Fruit fly (Drosophila melanogaster) whole organism, prepupa: ENCODE measurements around the gene SLIRP1.

ENCODE experiments used
- Blimp-1 ChIP-seq: fragments of 200-800 bp; sonication (Bioruptor generic); optimal IDR thresholded peaks from 3 replicates; lab custom pipeline; 2017; ENCODE audit warnings: missing biosample characterization, missing genetic modification characterization, mild to moderate bottlenecking, moderate library complexity, missing genetic modification reagents
- CG11294 ChIP-seq: fragments of 200-800 bp; sonication (Bioruptor generic); IDR thresholded peaks from 2 replicates; pipeline ENCODE4 v1.3.6; 2022; ENCODE audit warnings: missing biosample characterization, missing genetic modification characterization
- CG11762 ChIP-seq: fragments of 200-800 bp; sonication (Bioruptor generic); optimal IDR thresholded peaks from 3 replicates; lab custom pipeline; 2016; ENCODE audit warnings: missing biosample characterization, missing genetic modification characterization; ENCODE audit not compliant: insufficient read depth
- CG11902 ChIP-seq: fragments of 200-800 bp; sonication (Bioruptor generic); optimal IDR thresholded peaks from 3 replicates; lab custom pipeline; 2016; ENCODE audit warnings: missing biosample characterization, missing genetic modification characterization
- CG15336 ChIP-seq: fragments of 200-800 bp; sonication (Bioruptor generic); IDR thresholded peaks from 2 replicates; pipeline ENCODE4 v1.3.6; 2022; ENCODE audit warnings: missing biosample characterization, missing genetic modification characterization
- CG16779 ChIP-seq: fragments of 200-800 bp; sonication (Bioruptor generic); optimal IDR thresholded peaks from 3 replicates; lab custom pipeline; 2017; ENCODE audit warnings: missing biosample characterization, mild to moderate bottlenecking, missing genetic modification characterization
- CG3032 ChIP-seq: fragments of 200-800 bp; optimal IDR thresholded peaks from 2 replicates; lab custom pipeline; 2019; ENCODE audit warnings: missing biosample characterization, mild to moderate bottlenecking, missing genetic modification characterization, moderate library complexity
- CG32006 ChIP-seq: fragments of 200-800 bp; sonication (Bioruptor generic); optimal IDR thresholded peaks from 3 replicates; lab custom pipeline; 2017; ENCODE audit warnings: missing biosample characterization, mild to moderate bottlenecking, missing genetic modification characterization
- CG3919 ChIP-seq: fragments of 200-800 bp; sonication (Bioruptor generic); optimal IDR thresholded peaks from 3 replicates; lab custom pipeline; 2016; ENCODE audit warnings: missing biosample characterization, missing genetic modification characterization
- CG4318 ChIP-seq: fragments of 200-800 bp; sonication (Bioruptor generic); optimal IDR thresholded peaks from 3 replicates; lab custom pipeline; 2017; ENCODE audit warnings: missing biosample characterization, mild to moderate bottlenecking, missing genetic modification characterization
- CG6792 ChIP-seq: fragments of 200-800 bp; sonication (Bioruptor generic); optimal IDR thresholded peaks from 3 replicates; lab custom pipeline; 2016; ENCODE audit warnings: missing biosample characterization, missing genetic modification characterization
- CG6854 ChIP-seq: fragments of 200-800 bp; sonication (Bioruptor generic); optimal IDR thresholded peaks from 2 replicates; lab custom pipeline; 2017; ENCODE audit warnings: missing biosample characterization, mild to moderate bottlenecking, missing genetic modification characterization
- CG7368 ChIP-seq: fragments of 200-800 bp; sonication (Bioruptor generic); optimal IDR thresholded peaks from 3 replicates; lab custom pipeline; 2016; ENCODE audit warnings: missing biosample characterization, missing genetic modification characterization
- CG8119 ChIP-seq: fragments of 200-800 bp; sonication (Bioruptor generic); IDR thresholded peaks from 3 replicates; pipeline ENCODE4 v1.3.6; 2022; ENCODE audit warnings: missing biosample characterization, missing genetic modification characterization
- CG8319 ChIP-seq: fragments of 200-800 bp; sonication (Bioruptor generic); optimal IDR thresholded peaks from 3 replicates; lab custom pipeline; 2016; ENCODE audit warnings: missing biosample characterization, missing genetic modification characterization
- CG9139 ChIP-seq: fragments of 200-800 bp; sonication (Bioruptor generic); optimal IDR thresholded peaks from 3 replicates; lab custom pipeline; 2017; ENCODE audit warnings: missing biosample characterization, mild to moderate bottlenecking, missing genetic modification characterization
- Eip75B ChIP-seq: fragments of 200-800 bp; sonication (Bioruptor generic); optimal IDR thresholded peaks from 3 replicates; lab custom pipeline; 2016; ENCODE audit warnings: missing biosample characterization, missing genetic modification characterization
- Eip78C ChIP-seq: fragments of 200-800 bp; sonication (Bioruptor generic); peaks from one replicate; lab custom pipeline; 2016; ENCODE audit warnings: missing biosample characterization, missing genetic modification characterization
- Eip93F ChIP-seq: fragments of 200-800 bp; sonication (Bioruptor generic); optimal IDR thresholded peaks from 2 replicates; lab custom pipeline; 2016; ENCODE audit warnings: missing biosample characterization, mild to moderate bottlenecking, missing genetic modification characterization
- Ets21C ChIP-seq: fragments of 200-800 bp; sonication (Bioruptor generic); optimal IDR thresholded peaks from 3 replicates; lab custom pipeline; 2016; ENCODE audit warnings: missing biosample characterization, missing genetic modification characterization
- Gug ChIP-seq: fragments of 200-800 bp; sonication (Bioruptor generic); IDR thresholded peaks from 2 replicates; pipeline ENCODE4 v1.3.6; 2022; ENCODE audit warnings: missing biosample characterization, missing genetic modification characterization
- Hr38 ChIP-seq: sonication (Bioruptor generic); optimal IDR thresholded peaks from 2 replicates; lab custom pipeline; 2016; ENCODE audit warnings: missing biosample characterization, missing genetic modification characterization
- Lpt ChIP-seq: fragments of 200-800 bp; sonication (Bioruptor generic); optimal IDR thresholded peaks from 3 replicates; lab custom pipeline; 2016; ENCODE audit warnings: missing biosample characterization, missing genetic modification characterization
- OdsH ChIP-seq: fragments of 200-800 bp; sonication (Bioruptor generic); optimal IDR thresholded peaks from 3 replicates; lab custom pipeline; 2016; ENCODE audit warnings: missing biosample characterization, missing genetic modification characterization
- Sox102F ChIP-seq: fragments of 200-800 bp; sonication (Bioruptor generic); optimal IDR thresholded peaks from 2 replicates; lab custom pipeline; 2016; ENCODE audit warnings: missing biosample characterization, mild to moderate bottlenecking, missing genetic modification characterization
- Sox15 ChIP-seq: fragments of 200-800 bp; sonication (Bioruptor generic); optimal IDR thresholded peaks from 3 replicates; lab custom pipeline; 2016; ENCODE audit warnings: missing biosample characterization, missing genetic modification characterization
- acj6 ChIP-seq: fragments of 200-800 bp; sonication (Bioruptor generic); optimal IDR thresholded peaks from 3 replicates; lab custom pipeline; 2016; ENCODE audit warnings: missing biosample characterization, missing genetic modification characterization
- cyc ChIP-seq: fragments of 200-800 bp; sonication (Bioruptor generic); optimal IDR thresholded peaks from 3 replicates; lab custom pipeline; 2016; ENCODE audit warnings: missing biosample characterization, missing genetic modification characterization
- dsx ChIP-seq: fragments of 200-800 bp; optimal IDR thresholded peaks from 3 replicates; lab custom pipeline; 2019; ENCODE audit warnings: missing biosample characterization, mild to moderate bottlenecking, missing genetic modification characterization, moderate library complexity; ENCODE audit not compliant: poor library complexity, severe bottlenecking
- esn ChIP-seq: fragments of 200-800 bp; sonication (Bioruptor generic); optimal IDR thresholded peaks from 2 replicates; lab custom pipeline; 2016; ENCODE audit warnings: missing biosample characterization, mild to moderate bottlenecking, missing genetic modification characterization, moderate library complexity
- fd59A ChIP-seq: fragments of 200-800 bp; sonication (Bioruptor generic); optimal IDR thresholded peaks from 2 replicates; lab custom pipeline; 2017; ENCODE audit warnings: missing biosample characterization, mild to moderate bottlenecking, missing genetic modification characterization, missing genetic modification reagents
- fd85E ChIP-seq: fragments of 200-800 bp; sonication (Bioruptor generic); optimal IDR thresholded peaks from 3 replicates; lab custom pipeline; 2016; ENCODE audit warnings: missing biosample characterization, missing genetic modification characterization
- lz ChIP-seq: fragments of 200-800 bp; sonication (Bioruptor generic); optimal IDR thresholded peaks from 3 replicates; lab custom pipeline; 2016; ENCODE audit warnings: missing biosample characterization, missing genetic modification characterization
- net ChIP-seq: fragments of 200-800 bp; sonication (Bioruptor generic); optimal IDR thresholded peaks from 3 replicates; lab custom pipeline; 2016; ENCODE audit warnings: missing biosample characterization, missing genetic modification characterization
- pdm3 ChIP-seq: fragments of 200-800 bp; sonication (Bioruptor generic); optimal IDR thresholded peaks from 3 replicates; lab custom pipeline; 2016; ENCODE audit warnings: missing biosample characterization, missing genetic modification characterization
- salr ChIP-seq, 2 experiments: fragments of 200-800 bp; sonication (Bioruptor generic); optimal IDR thresholded peaks; 3 replicates each; lab custom pipeline; 2016 to 2018; ENCODE audit warnings: missing biosample characterization in 2 of 2, missing genetic modification characterization in 2 of 2, mild to moderate bottlenecking in 1 of 2
- spab ChIP-seq: fragments of 200-800 bp; sonication (Bioruptor generic); optimal IDR thresholded peaks from 2 replicates; lab custom pipeline; 2017; ENCODE audit warnings: missing biosample characterization, mild to moderate bottlenecking, missing genetic modification characterization, missing genetic modification reagents
- topi ChIP-seq: fragments of 200-800 bp; sonication (Bioruptor generic); optimal IDR thresholded peaks from 3 replicates; lab custom pipeline; 2016; ENCODE audit warnings: missing biosample characterization, missing genetic modification characterization
- vri ChIP-seq: fragments of 200-800 bp; sonication (Bioruptor generic); optimal IDR thresholded peaks from 3 replicates; lab custom pipeline; 2016; ENCODE audit warnings: missing biosample characterization, mild to moderate bottlenecking, missing genetic modification characterization

Gene SLIRP1

dm6 chrX:21306485-21307142, 12.5 kb downstream of the SLIRP1 start, which contains the start of gene Abca3 (continued):
- TF ChIP-seq cyc (GFP tag; lab: Kevin White, UChicago) (no peak), Gug (GFP tag; lab: Robert Waterston, UW) (no peak), acj6 (GFP tag; lab: Kevin White, UChicago) (no peak), esn (GFP tag; lab: Kevin White, UChicago) (no peak), CG11294 (GFP tag; lab: Robert Waterston, UW) (no peak), CG16779 (tag; lab: Kevin White, UChicago) (no peak), Lpt (GFP tag; lab: Kevin White, UChicago) (no peak), lz (GFP tag; lab: Kevin White, UChicago) (no peak), pdm3 (GFP tag; lab: Kevin White, UChicago) (no peak), dsx (GFP tag; lab: Kevin White, UChicago) (no peak), Sox15 (no peak), CG6854 (GFP tag; lab: Kevin White, UChicago) (no peak), salr (GFP tag; optimal IDR thresholded peaks at IDR 0.05; lab: Kevin White, UChicago) (peak in 1 of 2 experiments; percentile 23), CG6792 (GFP tag; lab: Kevin White, UChicago) (no peak), Eip75B (GFP tag; lab: Kevin White, UChicago) (no peak), fd85E (no peak), CG15336 (GFP tag; lab: Robert Waterston, UW) (0 out of 2 replicates have a peak, but pooled peaks have one; percentile 17), Eip78C (GFP tag; lab: Kevin White, UChicago) (peak; percentile 43), Blimp-1 (GFP tag; lab: Kevin White, UChicago) (no peak), CG4318 (GFP tag; lab: Kevin White, UChicago) (no peak), CG9139 (GFP tag; lab: Kevin White, UChicago) (no peak), CG8119 (GFP tag; lab: Robert Waterston, UW) (peak; percentile 60), topi (GFP tag; lab: Kevin White, UChicago) (no peak), vri (GFP tag; lab: Kevin White, UChicago) (peak; percentile 93), OdsH (no peak), Hr38 (GFP tag; lab: Kevin White, UChicago) (no peak), net (GFP tag; lab: Kevin White, UChicago) (no peak), fd59A (GFP tag; lab: Kevin White, UChicago) (no peak), CG8319 (GFP tag; lab: Kevin White, UChicago) (no peak)

- TF ChIP-seq spab (GFP tag; lab: Kevin White, UChicago) = no peak
- TF ChIP-seq CG3032 (tag; lab: Kevin White, UChicago) = no peak
- no peak for TF ChIP-seq CG11762 (GFP tag; lab: Kevin White, UChicago)
- TF ChIP-seq CG32006 (GFP tag; lab: Kevin White, UChicago) = no peak
- no peak for TF ChIP-seq CG4318 (GFP tag; lab: Kevin White, UChicago)
- no peak for TF ChIP-seq net (GFP tag; lab: Kevin White, UChicago)
- TF ChIP-seq CG7368 (GFP tag; lab: Kevin White, UChicago) = no peak
- no peak for TF ChIP-seq Eip75B (GFP tag; lab: Kevin White, UChicago)
- TF ChIP-seq, all 60 proteins: peak for 0
These were observed 34.1 kb downstream of the SLIRP1 start, which contains the start of gene CG1494 for dm6 chrX:21285001-21285400. Gene CG1494, plus strand, starts transcription at chrX:21285301.

- TF ChIP-seq pdm3 (GFP tag; lab: Kevin White, UChicago) (no peak), dsx (GFP tag; lab: Kevin White, UChicago) (no peak), CG8319 (GFP tag; lab: Kevin White, UChicago) (no peak), CG7368 (GFP tag; lab: Kevin White, UChicago) (no peak), Eip75B (GFP tag; lab: Kevin White, UChicago) (no peak), fd59A (GFP tag; lab: Kevin White, UChicago) (no peak), CG11902 (GFP tag; lab: Kevin White, UChicago) (no peak), CG8119 (GFP tag; lab: Robert Waterston, UW) (no peak), CG32006 (GFP tag; lab: Kevin White, UChicago) (no peak), Ets21C (no peak), vri (GFP tag; lab: Kevin White, UChicago) (no peak), CG3919 (GFP tag; lab: Kevin White, UChicago) (no peak), Eip78C (GFP tag; lab: Kevin White, UChicago) (no peak), spab (GFP tag; lab: Kevin White, UChicago) (no peak), CG6854 (GFP tag; lab: Kevin White, UChicago) (no peak), Eip93F (no peak), Lpt (GFP tag; lab: Kevin White, UChicago) (no peak), Sox102F (GFP tag; lab: Kevin White, UChicago) (no peak)
These were observed 37.1 kb downstream of the SLIRP1 start for dm6 chrX:21282035-21282434.
